Fruit fly (Drosophila melanogaster) whole organism: Measurements from ENCODE around the gene fipi.

Source experiments
- CG8478 ChIP-seq: fragments of >200 bp; optimal IDR thresholded peaks from 2 replicates; lab custom pipeline; 2018; ENCODE audit warnings: inconsistent platforms
- EcR ChIP-seq, 2 experiments: fragments of >200 bp; optimal IDR thresholded peaks; 2 replicates each; lab custom pipeline; 2017; ENCODE audit warnings: missing biosample characterization in 2 of 2, missing genetic modification characterization in 2 of 2, missing genetic modification reagents in 2 of 2
- pan ChIP-seq: fragments of >200 bp; optimal IDR thresholded peaks from 2 replicates; lab custom pipeline; 2017
- psq ChIP-seq: fragments of >200 bp; optimal IDR thresholded peaks from 2 replicates; lab custom pipeline; 2017
- usp ChIP-seq: fragments of >200 bp; optimal IDR thresholded peaks from 2 replicates; lab custom pipeline; 2017; ENCODE audit warnings: missing biosample characterization, missing genetic modification characterization, mixed read lengths

- TF ChIP-seq pan (lab: Kevin White, UChicago), result no peak
- no peak for TF ChIP-seq usp (GFP tag; lab: Kevin White, UChicago)
- no peak for TF ChIP-seq psq (lab: Kevin White, UChicago)
- TF ChIP-seq EcR (GFP tag; optimal IDR thresholded peaks at IDR 0.05; lab: Kevin White, UChicago), result no peak
- no peak for TF ChIP-seq CG8478 (lab: Kevin White, UChicago)
Measured at dm6 chr2L:4797643-4798042, 3.8 kb upstream of the fipi start.
